Fruit fly (Drosophila melanogaster): Measurements from ENCODE around the gene gdl-ORF39.

dm6 chr3L:15548843-15549242, 39.6 kb downstream of the gdl-ORF39 start:
- TF ChIP-seq CG5180 (GFP tag; optimal IDR thresholded peaks at IDR 0.05): no peak
- peak; percentile 30; the same call in 2 of the 3 replicates for TF ChIP-seq CG11695 (GFP tag; IDR thresholded peaks at IDR 0.05)
- TF ChIP-seq CG6689 (GFP tag; IDR thresholded peaks at IDR 0.05): no peak
- TF ChIP-seq CG12942 (GFP tag; optimal IDR thresholded peaks at IDR 0.05): no peak
- TF ChIP-seq CG16815 (GFP tag; optimal IDR thresholded peaks at IDR 0.05): no peak
- no peak for TF ChIP-seq prd (optimal IDR thresholded peaks at IDR 0.05)
- no peak for TF ChIP-seq prd (GFP tag; IDR thresholded peaks at IDR 0.05)
- no peak for TF ChIP-seq zfh2 (GFP tag; optimal IDR thresholded peaks at IDR 0.05)
- no peak for TF ChIP-seq sc (optimal IDR thresholded peaks at IDR 0.05)
- TF ChIP-seq sc (GFP tag; optimal IDR thresholded peaks at IDR 0.05): no peak
- TF ChIP-seq CG10209 (GFP tag; optimal IDR thresholded peaks at IDR 0.05): peak; percentile 45
- TF ChIP-seq Aef1 (GFP tag; IDR thresholded peaks at IDR 0.05): no peak
- TF ChIP-seq CG11504 (tag; optimal IDR thresholded peaks at IDR 0.05): no peak
- TF ChIP-seq CG12659 (GFP tag; optimal IDR thresholded peaks at IDR 0.05): no peak

Measured in whole organism, embryonic.